Worm (Caenorhabditis elegans): Measurements from ENCODE around the gene T24E12.6.

- TF ChIP-seq F13C5.2 (tag; optimal IDR thresholded peaks at IDR 0.05) (no peak), ama-1 (optimal IDR thresholded peaks at IDR 0.05) (no peak), hmg-4 (GFP tag; optimal IDR thresholded peaks at IDR 0.05) (no peak), ets-7 (tag; optimal IDR thresholded peaks at IDR 0.05) (no peak), hnd-1 (tag; optimal IDR thresholded peaks at IDR 0.05) (no peak), tbx-11 (GFP tag; IDR thresholded peaks at IDR 0.05) (no peak), ceh-36 (tag; optimal IDR thresholded peaks at IDR 0.05) (no peak), aly-1 (tag; optimal IDR thresholded peaks at IDR 0.05) (no peak), tra-4 (tag; optimal IDR thresholded peaks at IDR 0.05) (no peak), hmbx-1 (tag; optimal IDR thresholded peaks at IDR 0.05) (no peak), ceh-13 (GFP tag; optimal IDR thresholded peaks at IDR 0.05) (no peak), B0310.2 (tag; optimal IDR thresholded peaks at IDR 0.05) (no peak), pes-1 (GFP tag; IDR thresholded peaks at IDR 0.05) (no peak), sea-1 (GFP tag; conservative IDR thresholded peaks at IDR 0.05) (no peak)
These were observed 23.8 kb upstream of the T24E12.6 start, which contains the start of gene T24E12.1 for ce11 chrII:3785257-3785656.
